Worm (Caenorhabditis elegans): Measurements from ENCODE around the gene Y59H11AM.1.

Gene Y59H11AM.1

DNA sequence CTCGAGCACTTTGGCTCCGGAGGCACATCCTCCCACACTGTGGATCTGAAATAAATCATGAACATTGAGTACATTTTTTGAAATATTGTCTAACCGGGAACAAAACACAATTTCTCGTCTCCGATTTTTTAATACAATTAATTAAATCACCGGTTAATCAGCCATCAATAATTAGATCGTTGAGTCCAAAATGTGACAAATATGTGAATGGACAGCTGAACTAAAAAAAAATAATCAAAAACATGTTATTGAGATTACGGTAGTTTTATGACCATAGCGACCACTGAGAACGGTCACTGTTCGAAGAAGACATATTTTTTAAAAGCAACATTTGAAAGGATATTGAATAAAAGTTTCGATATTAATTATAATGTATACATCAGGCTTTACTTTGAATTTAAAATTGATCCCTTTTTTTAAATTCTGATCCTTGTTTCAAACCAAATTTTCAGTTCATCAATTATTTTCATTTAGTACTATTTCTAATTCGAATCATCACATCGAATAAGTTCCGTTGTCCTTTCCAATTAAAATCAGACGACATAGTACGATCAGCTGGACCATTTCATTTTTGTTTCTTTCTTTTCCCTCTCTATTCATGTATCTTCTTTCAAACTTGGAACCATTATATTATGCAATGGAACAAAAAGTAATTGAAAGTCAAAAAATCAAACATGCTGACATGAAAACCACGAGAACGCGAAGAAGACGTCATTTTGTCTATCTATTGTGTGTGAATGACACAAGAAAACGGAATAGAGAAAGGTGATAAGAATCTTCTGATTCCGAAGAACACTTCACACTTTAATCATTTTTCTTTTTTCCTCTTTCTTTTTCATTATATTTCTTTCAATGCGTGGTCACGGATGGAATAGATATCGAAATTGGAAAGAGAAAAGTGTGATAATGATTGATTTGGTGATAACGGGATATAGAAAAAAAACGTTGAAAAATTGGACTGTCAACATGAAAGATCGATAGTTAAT lies 40.9 kb upstream of the Y59H11AM.1 start (continued):
- TF ChIP-seq nhr-41 (GFP tag; IDR thresholded peaks at IDR 0.05) (0 out of 2 replicates have a peak, but pooled peaks have one; percentile 35), mes-2 (tag; optimal IDR thresholded peaks at IDR 0.05; ENCODE audit: poor library complexity, severe bottlenecking) (peak; percentile 40), nhr-25 (tag; optimal IDR thresholded peaks at IDR 0.05; ENCODE audit: borderline replicate concordance, insufficient read depth) (peak; percentile 74), lin-13 (GFP tag; optimal IDR thresholded peaks at IDR 0.05) (peak; percentile 15), dmd-6 (GFP tag; IDR thresholded peaks at IDR 0.05) (peak; percentile 99), ceh-82 (tag; optimal IDR thresholded peaks at IDR 0.05) (no peak), unc-62 (GFP tag; optimal IDR thresholded peaks at IDR 0.05 in 1 of 2) (peak; percentile 20 to 100), unc-62 (tag; optimal IDR thresholded peaks at IDR 0.05) (no peak), T26A8.4 (GFP tag; IDR thresholded peaks at IDR 0.05) (peak; percentile 42; the same call in 1 of the 2 replicates), dpl-1 (GFP tag; optimal IDR thresholded peaks at IDR 0.05) (peak; percentile 14), duxl-1 (tag; optimal IDR thresholded peaks at IDR 0.05; ENCODE audit: poor library complexity) (peak; percentile 7), daf-16 (GFP tag; optimal IDR thresholded peaks at IDR 0.05) (peak in 1 of 2 experiments; percentile 92), daf-16 (tag; optimal IDR thresholded peaks at IDR 0.05) (peak; percentile 92), pqm-1 (tag; optimal IDR thresholded peaks at IDR 0.05) (peak; percentile 100), lin-1 (GFP tag; IDR thresholded peaks at IDR 0.05) (peak; percentile 88; the same call in 1 of the 2 replicates)

DNA sequence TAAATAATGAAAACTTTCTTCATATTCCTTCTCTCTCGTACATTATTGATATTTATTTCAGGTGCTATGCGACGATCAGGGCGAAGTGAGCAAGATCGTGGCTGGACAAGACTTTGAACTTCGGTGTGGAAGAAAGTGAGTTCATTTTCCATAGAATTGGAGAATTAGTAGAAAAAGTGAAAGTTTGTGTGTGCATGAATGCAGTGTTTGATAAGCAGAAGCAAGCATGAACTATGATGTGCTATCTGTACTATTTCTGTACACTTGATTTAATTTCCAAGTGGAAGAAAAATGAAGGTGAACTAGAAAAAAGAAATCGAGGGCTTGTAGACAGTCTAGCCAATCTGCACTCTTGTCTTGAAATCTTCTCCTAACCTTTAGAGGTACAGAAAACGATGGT lies 39.2 kb upstream of the Y59H11AM.1 start:
- TF ChIP-seq dve-1 (tag; optimal IDR thresholded peaks at IDR 0.05; ENCODE audit: insufficient read depth) (peak; percentile 76), hlh-11 (tag; optimal IDR thresholded peaks at IDR 0.05) (peak; percentile 77), nhr-28 (tag; optimal IDR thresholded peaks at IDR 0.05) (peak; percentile 69), saeg-2 (GFP tag; IDR thresholded peaks at IDR 0.05) (no peak), dmd-6 (GFP tag; IDR thresholded peaks at IDR 0.05) (peak; percentile 91), T20F7.1 (GFP tag; optimal IDR thresholded peaks at IDR 0.05) (peak; percentile 1), mxl-3 (GFP tag; optimal IDR thresholded peaks at IDR 0.05) (peak; percentile 25), nhr-48 (tag; optimal IDR thresholded peaks at IDR 0.05) (peak; percentile 70), D1046.2 (GFP tag; IDR thresholded peaks at IDR 0.05) (no peak), nhr-6 (tag; optimal IDR thresholded peaks at IDR 0.05) (no peak), nhr-25 (tag; optimal IDR thresholded peaks at IDR 0.05; ENCODE audit: borderline replicate concordance, insufficient read depth) (no peak), aha-1 (tag) (peak; percentile 13), ZK337.2 (GFP tag; IDR thresholded peaks at IDR 0.05) (no peak), mdl-1 (tag; optimal IDR thresholded peaks at IDR 0.05) (peak in 1 of 2 experiments; percentile 32), F26F4.8 (GFP tag; conservative IDR thresholded peaks at IDR 0.05) (no peak), daf-16 (GFP tag; optimal IDR thresholded peaks at IDR 0.05) (no peak), daf-16 (tag; optimal IDR thresholded peaks at IDR 0.05) (peak; percentile 63), pqm-1 (tag; optimal IDR thresholded peaks at IDR 0.05) (peak; percentile 68), nhr-102 (tag; optimal IDR thresholded peaks at IDR 0.05) (peak; percentile 13), vab-7 (GFP tag; IDR thresholded peaks at IDR 0.05) (no peak), ceh-28 (tag; optimal IDR thresholded peaks at IDR 0.05) (no peak), mes-2 (tag; optimal IDR thresholded peaks at IDR 0.05; ENCODE audit: poor library complexity, severe bottlenecking) (peak; percentile 22), tra-1 (GFP tag; IDR thresholded peaks at IDR 0.05) (0 out of 2 replicates have a peak, but pooled peaks have one; percentile 33), Y75B8A.6 (GFP tag; IDR thresholded peaks at IDR 0.05) (no peak), mep-1 (tag; optimal IDR thresholded peaks at IDR 0.05) (peak; percentile 33), dmd-9 (GFP tag; IDR thresholded peaks at IDR 0.05) (no peak), lin-29 (GFP tag; IDR thresholded peaks at IDR 0.05) (no peak), unc-62 (GFP tag; optimal IDR thresholded peaks at IDR 0.05 in 1 of 2) (peak in 1 of 2 experiments; percentile 96), unc-62 (tag; optimal IDR thresholded peaks at IDR 0.05) (no peak), spr-1 (tag; optimal IDR thresholded peaks at IDR 0.05) (no peak), lin-39 (tag; optimal IDR thresholded peaks at IDR 0.05) (no peak), spr-3 (GFP tag; optimal IDR thresholded peaks at IDR 0.05) (no peak), nhr-10 (tag; optimal IDR thresholded peaks at IDR 0.05) (peak; percentile 72), hlh-30 (tag; optimal IDR thresholded peaks at IDR 0.05; ENCODE audit: insufficient read depth) (peak; percentile 28), zip-2 (tag; optimal IDR thresholded peaks at IDR 0.05) (no peak)

All from whole organism, L4 larva.